Fruit fly (Drosophila melanogaster) ovary, adult (tissue): ENCODE measurements around the gene CG17032.

Source experiments
- CG17801 ChIP-seq: fragments of 200-800 bp; optimal IDR thresholded peaks from 2 replicates; lab custom pipeline; 2019; ENCODE audit warnings: missing biosample characterization, mild to moderate bottlenecking, missing genetic modification characterization, moderate library complexity; ENCODE audit not compliant: partially characterized antibody

The CG17032 gene

DNA sequence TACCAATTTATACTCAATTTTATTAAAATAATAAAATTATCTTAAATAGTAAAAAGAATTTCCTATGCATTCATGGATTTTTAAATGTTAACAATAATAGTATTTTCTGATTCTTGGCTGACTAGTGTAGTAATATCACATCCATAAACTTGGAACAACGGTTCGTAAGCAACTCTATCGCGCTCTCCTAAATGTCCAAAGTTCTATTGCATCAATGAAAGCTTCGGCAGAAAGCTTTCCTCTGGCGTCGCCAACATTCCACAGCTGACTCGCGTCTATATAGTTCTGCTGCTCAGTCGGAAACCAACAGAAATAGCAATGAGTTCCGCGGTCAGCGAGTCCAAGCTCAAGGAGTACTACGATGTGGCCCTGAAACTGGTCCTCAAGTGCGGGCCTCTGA lies 18.1 kb downstream of the CG17032 start, which contains the start of gene CG17029:
Gene CG17029 (plus strand): TSS at position 113 of the 400 bp plus-strand sequence.
- TF ChIP-seq CG17801 (GFP tag; lab: Kevin White, UChicago) = peak; percentile 8

DNA sequence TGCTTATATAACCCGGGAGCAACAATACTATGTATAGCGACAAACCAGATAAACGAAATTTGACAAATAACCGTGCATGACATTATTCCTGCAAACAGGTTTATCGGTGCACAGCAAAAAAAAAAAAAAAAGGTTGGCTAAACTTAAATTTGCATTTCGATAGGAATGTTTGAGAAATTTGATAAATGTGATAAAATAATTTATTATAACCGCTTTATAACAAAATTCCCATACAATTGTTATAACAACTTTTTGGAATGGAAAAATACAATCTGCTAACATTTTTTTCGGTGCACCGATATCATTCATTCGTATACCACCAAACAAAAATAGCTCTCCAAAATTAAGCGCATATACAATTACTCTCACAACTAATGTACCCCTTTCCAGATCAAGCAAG lies 18.9 kb downstream of the CG17032 start:
- TF ChIP-seq CG17801 (GFP tag; lab: Kevin White, UChicago) = no peak

DNA sequence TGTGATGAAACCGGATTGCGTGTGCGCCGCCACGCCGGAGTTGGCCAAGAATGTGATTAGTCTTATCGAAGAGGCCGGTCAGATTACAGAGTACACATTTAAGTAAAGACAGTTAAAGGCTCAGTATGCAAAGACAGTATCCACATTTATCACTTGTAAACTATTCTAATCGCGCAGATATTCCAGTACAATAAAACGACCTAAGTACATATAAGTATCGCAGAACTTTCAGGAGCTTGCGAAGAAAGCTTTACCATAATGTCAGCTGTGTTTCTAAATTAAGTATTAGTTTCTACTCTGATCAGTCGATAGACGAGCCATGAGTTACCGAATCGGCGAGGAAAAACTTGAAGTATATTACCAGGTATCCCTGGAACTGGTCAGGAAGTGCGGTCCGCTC lies 19.6 kb downstream of the CG17032 start, which contains the start of gene CG17028:
Gene CG17028 (plus strand): TSS at position 301 of the 400 bp plus-strand sequence.
- TF ChIP-seq CG17801 (GFP tag; lab: Kevin White, UChicago) = no peak

DNA sequence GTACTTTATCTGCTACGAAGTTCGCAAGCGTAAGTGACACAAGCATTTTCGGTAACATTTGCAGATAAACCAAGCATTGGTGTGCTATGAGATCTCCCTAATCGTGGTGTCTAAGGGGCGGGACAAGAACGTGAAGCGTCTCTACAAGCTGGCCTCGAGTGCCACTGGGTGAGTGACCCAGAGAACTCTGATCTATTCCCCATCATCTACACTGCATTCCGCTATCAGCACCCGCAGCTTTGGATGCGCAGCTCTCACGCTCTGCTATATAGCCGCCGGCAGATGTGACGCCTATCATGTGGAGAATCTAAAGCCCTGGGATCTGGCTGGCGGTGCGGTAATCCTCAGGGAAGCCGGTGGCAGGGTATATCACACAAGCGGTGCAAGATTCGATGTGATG lies 20.6 kb downstream of the CG17032 start:
- TF ChIP-seq CG17801 (GFP tag; lab: Kevin White, UChicago) = no peak

DNA sequence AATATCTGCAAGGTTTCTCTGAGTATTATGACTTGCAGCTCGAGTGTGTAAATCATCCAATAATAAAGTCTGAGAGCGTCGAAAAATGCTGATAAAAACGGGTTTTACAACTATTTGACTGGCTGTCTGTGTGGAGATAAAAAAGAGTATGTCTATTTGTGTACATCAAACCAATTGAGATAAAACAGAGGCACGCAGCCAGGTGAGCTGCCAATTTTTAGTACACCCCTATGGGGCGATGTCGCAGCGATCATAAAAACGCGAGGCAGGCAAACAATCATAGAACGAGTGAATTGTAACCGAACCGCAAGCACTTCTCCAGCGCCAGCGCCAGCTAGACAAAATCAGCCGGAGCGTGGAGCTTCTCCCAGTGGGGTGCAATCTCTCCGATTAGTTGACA lies 21.3 kb downstream of the CG17032 start, which contains the start of gene CG17027:
Gene CG17027 (plus strand): TSS at position 189 of the 400 bp plus-strand sequence.
- no peak for TF ChIP-seq CG17801 (GFP tag; lab: Kevin White, UChicago)

DNA sequence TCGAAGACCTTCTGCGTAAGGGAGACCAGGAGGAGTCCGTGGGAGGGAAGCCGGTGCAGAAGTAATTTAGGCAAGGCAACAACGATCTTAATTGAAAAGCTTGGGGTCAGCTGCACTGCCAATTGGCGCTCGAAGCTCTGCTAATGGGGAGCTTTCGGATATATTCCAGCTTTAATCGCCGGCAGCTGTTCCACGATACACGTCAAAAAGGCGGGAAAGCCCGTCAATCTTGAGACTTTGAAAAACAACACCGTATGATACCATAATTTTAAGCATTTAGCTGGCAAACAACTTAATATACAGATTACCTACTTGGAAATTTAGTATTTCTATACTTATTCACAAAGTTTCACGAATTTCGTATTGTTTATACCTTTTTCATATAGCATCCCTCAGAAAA lies 22.8 kb downstream of the CG17032 start:
- TF ChIP-seq CG17801 (GFP tag; lab: Kevin White, UChicago) = no peak

DNA sequence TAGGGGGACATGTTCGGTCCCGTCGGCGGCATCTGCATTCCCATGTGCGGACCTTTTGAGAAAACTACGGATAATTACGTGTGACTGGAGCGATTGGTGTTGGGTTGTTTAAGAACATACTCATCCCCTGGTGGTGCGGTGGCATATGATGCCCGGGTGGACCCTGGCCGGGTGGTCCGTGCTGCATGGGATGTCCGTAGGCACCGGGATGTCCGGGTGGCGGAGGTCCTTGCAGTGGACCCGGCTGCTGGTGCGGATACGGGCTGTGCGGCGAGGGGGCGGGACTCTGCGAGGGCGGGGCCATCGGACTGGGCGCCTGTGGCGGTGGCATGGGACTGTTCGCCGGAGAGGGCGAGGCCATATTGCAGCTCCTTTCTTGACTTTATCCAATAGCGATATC lies 23.5 kb downstream of the CG17032 start:
- TF ChIP-seq CG17801 (GFP tag; lab: Kevin White, UChicago) = no peak

DNA sequence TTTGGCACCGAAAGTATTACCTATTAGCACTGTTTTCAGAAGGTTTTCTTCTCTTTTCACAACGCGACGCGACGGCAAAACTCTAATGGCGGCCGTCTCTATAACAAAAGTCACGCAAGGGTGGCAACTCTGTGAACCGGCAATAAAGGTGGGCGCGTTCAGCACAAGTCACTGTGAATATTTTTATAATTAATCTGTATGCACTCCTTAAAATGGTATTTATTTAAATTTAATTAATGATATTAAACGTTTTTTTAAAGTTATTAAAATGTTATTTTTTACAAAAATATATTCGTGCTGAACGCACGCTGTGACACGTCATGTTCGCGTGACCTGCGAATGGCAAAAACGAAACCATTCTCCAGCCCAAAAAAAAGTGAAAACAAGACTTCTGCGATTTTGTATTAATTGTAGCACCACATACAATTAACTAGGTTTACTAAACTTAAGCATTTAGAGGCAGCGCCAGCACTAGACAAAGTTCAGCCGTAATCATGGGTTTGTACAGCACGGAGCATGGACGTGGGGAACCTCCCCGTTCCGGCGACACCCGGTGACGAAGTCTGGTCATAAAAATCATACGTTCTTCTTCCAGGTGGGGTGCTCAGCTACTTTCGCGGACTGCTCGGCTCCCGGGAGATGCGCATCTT lies 24.3 kb downstream of the CG17032 start, which contains the start of the genes brm and Arl1:
Gene brm (minus strand): TSS at position 87 of the 650 bp plus-strand sequence.
Gene Arl1 (plus strand): TSS at position 353 of the 650 bp plus-strand sequence.
- TF ChIP-seq CG17801 (GFP tag; lab: Kevin White, UChicago) = peak; percentile 99

DNA sequence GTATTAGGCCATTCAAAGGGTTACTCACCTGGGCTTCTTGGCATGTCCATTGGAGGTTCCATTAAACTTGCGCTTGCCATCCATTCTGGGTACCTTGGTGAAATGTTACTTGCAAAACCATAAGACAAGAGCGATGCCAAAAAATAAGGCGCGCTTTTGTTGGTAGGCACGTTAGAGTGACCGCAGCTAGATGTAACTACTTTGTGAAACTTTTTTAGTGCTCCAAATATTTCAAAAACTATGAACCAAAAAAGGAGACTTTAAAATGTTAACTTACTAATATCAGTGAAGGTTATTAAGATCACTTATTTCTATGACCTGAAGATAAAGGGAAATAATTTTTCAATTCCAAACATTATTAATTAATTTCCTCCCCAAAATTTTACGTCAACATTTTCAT lies 29.0 kb downstream of the CG17032 start, which contains the start of gene PolD1:
Gene PolD1 (minus strand): TSS at position 181 of the 400 bp plus-strand sequence.
- no peak for TF ChIP-seq CG17801 (GFP tag; lab: Kevin White, UChicago)

DNA sequence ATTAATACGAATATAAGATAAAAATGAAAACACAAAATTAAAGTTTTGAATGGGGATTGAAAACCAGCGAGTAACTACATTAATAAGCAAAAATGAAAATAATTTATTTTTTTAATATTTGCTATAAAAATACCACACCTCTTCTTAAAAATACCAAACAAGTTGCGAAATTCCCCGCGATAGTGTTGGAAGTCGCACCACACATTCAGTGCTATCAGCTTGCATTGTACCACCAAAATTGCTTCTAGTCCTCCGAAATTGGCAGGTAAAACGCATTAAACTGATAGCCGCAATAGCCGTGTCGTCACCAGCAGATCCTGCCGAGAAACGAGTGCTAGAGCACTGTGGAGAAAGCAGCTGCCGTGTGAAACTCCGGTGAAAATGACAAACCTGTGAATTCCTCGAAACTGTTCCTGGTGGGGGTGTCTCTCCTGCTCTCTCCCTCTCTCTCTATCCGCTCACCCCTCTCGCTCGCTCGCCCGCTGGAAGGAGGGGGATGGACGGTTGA lies 29.4 kb downstream of the CG17032 start, which contains the start of gene Hip14:
Gene Hip14 (plus strand): TSS at position 198 of the 508 bp plus-strand sequence.
- peak; percentile 37 for TF ChIP-seq CG17801 (GFP tag; lab: Kevin White, UChicago)

DNA sequence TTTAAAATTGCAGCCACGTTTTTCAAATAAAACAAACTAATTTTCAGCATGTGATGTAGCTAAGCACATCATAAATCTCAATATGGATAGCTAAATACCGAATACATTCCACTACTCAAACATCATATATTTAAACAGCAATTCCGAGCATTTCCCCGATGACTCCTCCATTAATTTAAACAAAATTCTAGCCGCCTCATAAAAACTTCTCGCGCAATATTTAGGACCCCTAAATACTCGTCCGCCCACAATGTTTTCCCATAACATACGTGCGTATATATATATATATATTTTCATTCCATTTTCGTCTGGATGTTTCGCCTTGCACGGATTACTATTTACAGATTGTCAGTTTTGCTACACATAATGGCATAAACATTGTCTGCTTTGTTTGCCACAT lies 37.4 kb downstream of the CG17032 start:
- TF ChIP-seq CG17801 (GFP tag; lab: Kevin White, UChicago) = no peak

DNA sequence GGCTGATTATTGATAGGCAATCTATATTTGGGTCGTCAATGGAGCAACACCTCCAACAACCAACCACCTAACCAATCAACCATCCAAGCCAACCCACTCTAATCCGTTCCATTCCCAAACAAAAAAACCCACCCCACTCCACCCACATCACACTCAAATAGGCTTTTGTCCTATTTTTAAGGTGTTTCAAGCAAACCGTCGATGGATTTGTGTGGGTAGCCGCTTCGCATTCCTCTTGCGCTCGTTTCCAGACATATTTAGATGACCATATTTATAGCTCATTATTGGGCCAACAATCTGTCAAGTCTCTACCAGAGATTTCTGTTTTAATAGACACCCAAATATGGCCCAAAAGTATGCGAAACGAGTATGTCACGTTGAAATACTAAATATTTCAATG lies 39.6 kb downstream of the CG17032 start:
- TF ChIP-seq CG17801 (GFP tag; lab: Kevin White, UChicago) = no peak

DNA sequence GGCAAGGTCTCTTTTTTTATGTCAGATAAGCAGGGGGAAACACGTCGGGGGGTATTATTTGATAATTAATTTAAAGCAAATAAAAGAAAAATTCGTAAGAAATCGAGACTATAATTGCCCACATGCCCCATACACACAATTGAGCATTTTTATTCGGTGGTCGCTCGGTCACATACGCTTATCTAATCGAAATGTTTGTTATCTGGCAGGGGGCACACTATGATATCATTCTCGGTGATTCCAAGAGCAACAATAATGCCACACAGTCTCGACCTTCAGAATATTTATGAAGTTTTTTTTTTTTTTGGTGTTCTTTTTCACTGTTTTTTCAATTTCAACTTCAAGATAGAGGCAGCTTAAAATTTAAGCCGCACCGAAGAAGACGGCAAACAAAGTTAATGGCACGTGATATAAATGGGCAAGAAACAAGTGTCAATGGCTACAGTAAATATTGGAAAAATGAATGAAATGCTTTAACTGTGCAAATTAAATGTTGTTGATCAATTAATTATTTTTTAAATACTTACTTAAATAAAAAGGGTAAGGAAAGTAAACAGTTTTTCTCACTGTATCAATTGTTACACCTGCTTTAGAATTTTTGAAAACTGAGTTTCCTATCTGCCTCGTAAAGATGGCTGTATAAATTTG lies 40.8 kb downstream of the CG17032 start:
- TF ChIP-seq CG17801 (GFP tag; lab: Kevin White, UChicago) = no peak

DNA sequence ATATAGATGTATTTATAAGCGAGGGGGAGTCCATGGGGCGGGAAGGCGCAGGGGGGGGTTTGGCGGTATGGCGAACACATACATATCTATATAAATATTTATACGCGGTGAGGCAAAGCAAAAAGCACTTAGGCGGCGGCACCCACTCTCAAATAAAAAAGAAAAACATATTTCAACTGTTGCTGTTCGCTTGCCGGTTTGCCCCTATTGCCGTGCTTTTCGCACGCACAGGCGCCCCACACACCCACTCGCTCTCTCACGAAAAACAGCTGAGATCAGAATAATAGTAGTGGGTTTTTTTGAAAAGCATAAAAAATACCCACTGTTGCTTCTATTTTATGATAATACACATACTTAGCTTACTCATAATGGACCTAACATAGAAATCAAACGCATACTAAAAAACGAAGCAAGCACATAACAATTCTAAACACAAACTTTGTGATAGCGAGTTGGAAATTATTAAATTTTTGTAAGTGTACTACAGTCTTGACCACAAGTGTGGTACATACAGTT lies 42.6 kb downstream of the CG17032 start:
- TF ChIP-seq CG17801 (GFP tag; lab: Kevin White, UChicago) = peak; percentile 56

DNA sequence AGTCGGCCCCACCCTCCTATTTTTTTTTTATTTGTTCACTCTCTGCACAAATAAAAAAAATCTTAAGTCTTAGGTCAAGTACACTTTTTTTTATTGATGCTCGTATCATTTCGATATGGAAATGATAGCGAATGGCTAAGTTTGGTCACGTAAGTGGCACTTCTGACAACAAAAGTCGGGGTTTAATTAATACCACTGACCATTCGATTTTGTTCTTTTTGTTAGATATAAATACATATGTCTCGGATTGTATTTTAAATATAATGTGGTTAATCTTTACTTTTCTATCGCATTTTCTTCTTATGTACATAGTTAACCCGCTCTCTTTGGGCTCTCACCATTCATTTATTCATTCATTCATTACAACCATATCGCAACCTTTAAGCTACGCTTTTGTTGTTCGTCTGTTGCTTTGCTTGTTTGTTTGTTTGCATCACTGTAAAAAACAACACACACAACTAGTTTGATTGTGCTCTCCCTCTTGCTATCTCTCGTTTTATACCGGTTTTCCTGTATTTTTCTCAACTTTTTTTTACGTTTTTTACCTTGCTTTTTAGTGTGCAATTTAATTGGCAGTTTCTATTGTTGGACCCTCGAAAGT lies 43.6 kb downstream of the CG17032 start:
- TF ChIP-seq CG17801 (GFP tag; lab: Kevin White, UChicago) = peak; percentile 25
